Fruit fly (Drosophila melanogaster) whole organism, embryonic: ENCODE results near the gene sob.

Experiments
- ATbp ChIP-seq: fragments of 200-800 bp; sonication (Bioruptor generic); optimal IDR thresholded peaks from 2 replicates; lab custom pipeline; 2017; ENCODE audit warnings: missing biosample characterization, mild to moderate bottlenecking, missing genetic modification characterization, missing genetic modification reagents
- Ada2b ChIP-seq: fragments of 200-800 bp; sonication (Bioruptor generic); IDR thresholded peaks from 2 replicates; pipeline ENCODE4 v1.3.6; 2022; ENCODE audit warnings: missing biosample characterization, missing genetic modification characterization
- CG10209 ChIP-seq: fragments of 200-800 bp; sonication (Bioruptor generic); optimal IDR thresholded peaks from 3 replicates; lab custom pipeline; 2017; ENCODE audit warnings: missing biosample characterization, mild to moderate bottlenecking, missing genetic modification characterization, missing genetic modification reagents
- CG11504 ChIP-seq: fragments of 200-800 bp; sonication (Bioruptor generic); optimal IDR thresholded peaks from 3 replicates; lab custom pipeline; 2019; ENCODE audit warnings: missing biosample characterization, mild to moderate bottlenecking, missing genetic modification characterization, moderate library complexity
- CG12659 ChIP-seq: fragments of 200-800 bp; sonication (Bioruptor generic); optimal IDR thresholded peaks from 3 replicates; lab custom pipeline; 2017; ENCODE audit warnings: mild to moderate bottlenecking, missing biosample characterization, missing genetic modification reagents, missing genetic modification characterization
- CG13296 ChIP-seq: fragments of 200-800 bp; sonication (Bioruptor generic); optimal IDR thresholded peaks from 3 replicates; lab custom pipeline; 2018; ENCODE audit warnings: missing biosample characterization, mild to moderate bottlenecking, missing genetic modification characterization
- CG14860 ChIP-seq: fragments of 200-800 bp; sonication (Bioruptor generic); IDR thresholded peaks from 3 replicates; pipeline ENCODE4 v1.3.6; 2022; ENCODE audit warnings: missing biosample characterization, missing genetic modification characterization; ENCODE audit not compliant: partially characterized antibody
- CG16863 ChIP-seq: fragments of 200-800 bp; sonication (Bioruptor generic); optimal IDR thresholded peaks from 3 replicates; lab custom pipeline; 2016; ENCODE audit warnings: missing biosample characterization, missing genetic modification characterization
- CG17361 ChIP-seq: fragments of 200-800 bp; sonication (Bioruptor generic); IDR thresholded peaks from 3 replicates; pipeline ENCODE4 v1.3.6; 2022; ENCODE audit warnings: missing biosample characterization, missing genetic modification characterization
- CG2129 ChIP-seq: fragments of 200-800 bp; sonication (Bioruptor generic); IDR thresholded peaks from 2 replicates; pipeline ENCODE4 v1.3.6; 2022; ENCODE audit warnings: missing biosample characterization, missing genetic modification characterization; ENCODE audit not compliant: partially characterized antibody
- CG2678 ChIP-seq: fragments of 200-800 bp; sonication (Bioruptor generic); optimal IDR thresholded peaks from 3 replicates; lab custom pipeline; 2019; ENCODE audit warnings: missing biosample characterization, mild to moderate bottlenecking, missing genetic modification characterization, moderate library complexity
- CG30403 ChIP-seq: fragments of 200-800 bp; sonication (Bioruptor generic); optimal IDR thresholded peaks from 3 replicates; lab custom pipeline; 2016; ENCODE audit warnings: missing biosample characterization, missing genetic modification characterization
- CG3847 ChIP-seq: fragments of 200-800 bp; sonication (Bioruptor generic); IDR thresholded peaks from 2 replicates; pipeline ENCODE4 v1.3.6; 2022; ENCODE audit warnings: missing biosample characterization, missing genetic modification characterization
- CG4328 ChIP-seq: fragments of 200-800 bp; sonication (Bioruptor generic); optimal IDR thresholded peaks from 3 replicates; lab custom pipeline; 2017; ENCODE audit warnings: missing biosample characterization, missing genetic modification reagents, missing genetic modification characterization
- CG43689 ChIP-seq: fragments of 200-800 bp; sonication (Bioruptor generic); IDR thresholded peaks from 2 replicates; pipeline ENCODE4 v1.3.6; 2022; ENCODE audit warnings: missing biosample characterization, missing genetic modification characterization
- CG4707 ChIP-seq: fragments of 200-800 bp; sonication (Bioruptor generic); optimal IDR thresholded peaks from 2 replicates; lab custom pipeline; 2018; ENCODE audit warnings: missing biosample characterization, mild to moderate bottlenecking, missing genetic modification characterization, moderate library complexity
- CG6765 ChIP-seq: fragments of 200-800 bp; sonication (Bioruptor generic); optimal IDR thresholded peaks from 3 replicates; lab custom pipeline; 2017; ENCODE audit warnings: missing biosample characterization, mild to moderate bottlenecking, missing genetic modification characterization
- CG6791 ChIP-seq: fragments of 200-800 bp; sonication (Bioruptor generic); IDR thresholded peaks from 3 replicates; pipeline ENCODE4 v1.3.6; 2022; ENCODE audit warnings: missing biosample characterization, missing genetic modification characterization; ENCODE audit not compliant: partially characterized antibody
- CG7271 ChIP-seq: fragments of 200-800 bp; sonication (Bioruptor generic); optimal IDR thresholded peaks from 2 replicates; lab custom pipeline; 2018; ENCODE audit warnings: missing biosample characterization, mild to moderate bottlenecking, missing genetic modification characterization, moderate library complexity
- CG8281 ChIP-seq: fragments of 200-800 bp; sonication (Bioruptor generic); optimal IDR thresholded peaks from 2 replicates; lab custom pipeline; 2018; ENCODE audit warnings: missing biosample characterization, mild to moderate bottlenecking, missing genetic modification characterization, moderate library complexity
- CG8478 ChIP-seq: fragments of >200 bp; optimal IDR thresholded peaks from 2 replicates; lab custom pipeline; 2018
- CG9932 ChIP-seq: fragments of 200-800 bp; sonication (Bioruptor generic); IDR thresholded peaks from 2 replicates; pipeline ENCODE4 v1.3.6; 2022; ENCODE audit warnings: missing biosample characterization, missing genetic modification characterization
- Chrac-16 ChIP-seq: fragments of 200-800 bp; sonication (Bioruptor generic); optimal IDR thresholded peaks from 3 replicates; lab custom pipeline; 2016; ENCODE audit warnings: missing biosample characterization, missing genetic modification characterization
- CrebB ChIP-seq: fragments of 200-800 bp; sonication (Bioruptor generic); optimal IDR thresholded peaks from 3 replicates; lab custom pipeline; 2018; ENCODE audit warnings: missing biosample characterization, mild to moderate bottlenecking, missing genetic modification characterization
- D19B ChIP-seq: fragments of 200-800 bp; sonication (Bioruptor generic); optimal IDR thresholded peaks from 2 replicates; lab custom pipeline; 2017; ENCODE audit warnings: missing biosample characterization, mild to moderate bottlenecking, missing genetic modification characterization
- GATAe ChIP-seq: fragments of 200-800 bp; sonication (Bioruptor generic); conservative IDR thresholded peaks from 2 replicates; pipeline ENCODE4 v1.3.6; 2022; ENCODE audit warnings: missing biosample characterization, missing genetic modification characterization
- H2.0 ChIP-seq: fragments of 200-800 bp; sonication (Bioruptor generic); IDR thresholded peaks from 2 replicates; pipeline ENCODE4 v1.3.6; 2022; ENCODE audit warnings: missing biosample characterization, missing genetic modification characterization
- Hey ChIP-seq: fragments of 200-800 bp; sonication (Bioruptor generic); optimal IDR thresholded peaks from 3 replicates; lab custom pipeline; 2018; ENCODE audit warnings: missing biosample characterization, mild to moderate bottlenecking, missing genetic modification characterization
- Hr3 ChIP-seq: fragments of 200-800 bp; sonication (Bioruptor generic); optimal IDR thresholded peaks from 3 replicates; lab custom pipeline; 2016; ENCODE audit warnings: missing biosample characterization, missing genetic modification characterization
- Kr ChIP-seq: fragments of 200-800 bp; sonication (Bioruptor generic); optimal IDR thresholded peaks from 2 replicates; lab custom pipeline; 2017; ENCODE audit warnings: missing biosample characterization, mild to moderate bottlenecking, missing genetic modification characterization
- Myb ChIP-seq: fragments of 200-800 bp; sonication (Bioruptor generic); optimal IDR thresholded peaks from 2 replicates; lab custom pipeline; 2016; ENCODE audit warnings: missing biosample characterization, missing genetic modification characterization
- Trl ChIP-seq, 3 experiments: fragments of >200 bp in 2 of 3; fragments of 200-800 bp in 1 of 3; sonication (Bioruptor generic) in 1 of 3; optimal IDR thresholded peaks; 2 replicates in 1 of 3; 3 replicates in 2 of 3; lab custom pipeline; 2016 to 2017; ENCODE audit warnings: missing biosample characterization in 1 of 3, missing genetic modification characterization in 1 of 3
- bowl ChIP-seq: fragments of 200-800 bp; sonication (Bioruptor generic); IDR thresholded peaks from 2 replicates; pipeline ENCODE4 v1.3.6; 2022; ENCODE audit warnings: missing biosample characterization, missing genetic modification characterization
- crp ChIP-seq, 2 experiments: fragments of 200-800 bp; sonication (Bioruptor generic); optimal IDR thresholded peaks; 2 replicates in 1 of 2; 3 replicates in 1 of 2; lab custom pipeline; 2017; ENCODE audit warnings: missing biosample characterization in 2 of 2, missing genetic modification characterization in 2 of 2, mild to moderate bottlenecking in 1 of 2, moderate library complexity in 1 of 2
- dysf ChIP-seq: fragments of 200-800 bp; sonication (Bioruptor generic); IDR thresholded peaks from 3 replicates; pipeline ENCODE4 v1.3.6; 2022; ENCODE audit warnings: missing biosample characterization, missing genetic modification characterization
- ems ChIP-seq: fragments of 200-800 bp; sonication (Bioruptor generic); optimal IDR thresholded peaks from 3 replicates; lab custom pipeline; 2016; ENCODE audit warnings: missing biosample characterization, missing genetic modification characterization
- en ChIP-seq: fragments of 200-800 bp; sonication (Bioruptor generic); optimal IDR thresholded peaks from 2 replicates; lab custom pipeline; 2016; ENCODE audit warnings: missing biosample characterization, missing genetic modification characterization
- fd102C ChIP-seq: fragments of 200-800 bp; sonication (Bioruptor generic); optimal IDR thresholded peaks from 2 replicates; lab custom pipeline; 2018; ENCODE audit warnings: missing biosample characterization, mild to moderate bottlenecking, missing genetic modification characterization, moderate library complexity
- gcm ChIP-seq: fragments of 200-800 bp; sonication (Bioruptor generic); optimal IDR thresholded peaks from 2 replicates; lab custom pipeline; 2019; ENCODE audit warnings: missing biosample characterization, mild to moderate bottlenecking, missing genetic modification characterization, moderate library complexity
- gcm2 ChIP-seq: fragments of 200-800 bp; sonication (Bioruptor generic); optimal IDR thresholded peaks from 2 replicates; lab custom pipeline; 2016; ENCODE audit warnings: missing biosample characterization, missing genetic modification characterization
- gfzf ChIP-seq: fragments of 200-800 bp; sonication (Bioruptor generic); optimal IDR thresholded peaks from 2 replicates; lab custom pipeline; 2016; ENCODE audit warnings: missing biosample characterization, mild to moderate bottlenecking, missing genetic modification characterization, moderate library complexity
- hth ChIP-seq: fragments of >200 bp; optimal IDR thresholded peaks from 2 replicates; lab custom pipeline; 2017; ENCODE audit warnings: inconsistent platforms
- pan ChIP-seq, 4 experiments: fragments of >200 bp in 3 of 4; fragments of 200-800 bp in 1 of 4; sonication (Bioruptor generic) in 1 of 4; optimal IDR thresholded peaks in 3 of 4; IDR thresholded peaks in 1 of 4; 2 replicates each; pipeline versions ENCODE4 v1.3.6 to Lab custom; 2017 to 2022; ENCODE audit warnings: missing biosample characterization in 2 of 4, missing genetic modification characterization in 2 of 4, mixed read lengths in 1 of 4
- pfk ChIP-seq: fragments of 200-800 bp; sonication (Bioruptor generic); optimal IDR thresholded peaks from 2 replicates; lab custom pipeline; 2018; ENCODE audit warnings: missing biosample characterization, mild to moderate bottlenecking, missing genetic modification characterization, moderate library complexity
- pho ChIP-seq: fragments of 200-800 bp; sonication (Bioruptor generic); optimal IDR thresholded peaks from 2 replicates; lab custom pipeline; 2016; ENCODE audit warnings: missing biosample characterization, missing genetic modification characterization
- repo ChIP-seq: fragments of 200-800 bp; sonication (Bioruptor generic); optimal IDR thresholded peaks from 2 replicates; lab custom pipeline; 2016; ENCODE audit warnings: missing biosample characterization, missing genetic modification characterization
- tin ChIP-seq: fragments of 200-800 bp; sonication (Bioruptor generic); optimal IDR thresholded peaks from 3 replicates; lab custom pipeline; 2016; ENCODE audit warnings: missing biosample characterization, missing genetic modification characterization
- toy ChIP-seq: fragments of 200-800 bp; sonication (Bioruptor generic); IDR thresholded peaks from 2 replicates; pipeline ENCODE4 v1.3.6; 2022; ENCODE audit warnings: missing biosample characterization, missing genetic modification characterization
- usp ChIP-seq: fragments of >200 bp; optimal IDR thresholded peaks from 2 replicates; lab custom pipeline; 2017; ENCODE audit warnings: missing biosample characterization, missing genetic modification characterization
- vfl ChIP-seq: fragments of 200-800 bp; sonication (Bioruptor generic); optimal IDR thresholded peaks from 2 replicates; lab custom pipeline; 2016; ENCODE audit warnings: missing biosample characterization, missing genetic modification characterization

The sob gene

DNA sequence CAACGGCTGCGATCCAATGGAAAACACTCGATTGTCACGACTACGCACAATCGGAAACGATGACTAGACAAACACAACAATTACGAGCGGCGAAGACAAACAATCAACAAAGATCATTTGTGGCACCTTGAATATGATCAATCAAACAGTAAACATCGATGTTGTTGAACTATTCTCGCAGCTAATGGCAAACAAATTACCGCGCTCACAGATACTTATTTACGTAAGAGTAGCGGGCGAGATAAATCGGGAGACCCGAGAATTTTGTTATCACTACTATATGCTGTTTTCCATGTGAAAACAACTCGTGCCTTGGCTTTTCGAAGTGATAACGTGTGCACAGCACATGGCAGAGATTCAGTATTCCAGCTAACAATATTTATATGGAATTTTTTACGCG, 48.2 kb upstream of the sob start (continued):
- peak; percentile 55 for TF ChIP-seq CG16863 (GFP tag; lab: Kevin White, UChicago)
- peak; percentile 64; the same call in 1 of the 3 replicates for TF ChIP-seq CG17361 (GFP tag; lab: Robert Waterston, UW)
- TF ChIP-seq crp (GFP tag; optimal IDR thresholded peaks at IDR 0.05; lab: Kevin White, UChicago), result peak in 1 of 2 experiments; percentile 43
- no peak for TF ChIP-seq CG6791 (GFP tag; lab: Robert Waterston, UW)
- peak; percentile 86 for TF ChIP-seq CG2678
- TF ChIP-seq pan (optimal IDR thresholded peaks at IDR 0.05; lab: Kevin White, UChicago), result no peak
- peak in 1 of 2 experiments; percentile 77 for TF ChIP-seq pan (GFP tag; optimal IDR thresholded peaks at IDR 0.05 in 1 of 2, IDR thresholded peaks at IDR 0.05 in 1 of 2)
- peak; percentile 80 for TF ChIP-seq CG7271 (tag; lab: Kevin White, UChicago)
- TF ChIP-seq Myb (GFP tag; lab: Kevin White, UChicago), result no peak
- TF ChIP-seq ems, result peak; percentile 24
- peak; percentile 98 for TF ChIP-seq Kr (GFP tag; lab: Kevin White, UChicago)
- peak; percentile 93 for TF ChIP-seq CG10209 (GFP tag; lab: Kevin White, UChicago)
- TF ChIP-seq gfzf (GFP tag; lab: Kevin White, UChicago), result no peak
- peak; percentile 84 for TF ChIP-seq Hey (tag; lab: Kevin White, UChicago)
- TF ChIP-seq CG43689, result peak; percentile 45; the same call in 1 of the 2 replicates
- no peak for TF ChIP-seq hth (lab: Kevin White, UChicago)
- peak; percentile 85 for TF ChIP-seq gcm
- peak; percentile 88 for TF ChIP-seq CG13296
- peak; percentile 77 for TF ChIP-seq pfk
- TF ChIP-seq bowl, result peak; percentile 29; the same call in 1 of the 2 replicates
- peak; percentile 33 for TF ChIP-seq en (GFP tag; lab: Kevin White, UChicago)
- peak; percentile 97 for TF ChIP-seq CrebB (tag; lab: Kevin White, UChicago)
- TF ChIP-seq CG4707 (GFP tag; lab: Kevin White, UChicago), result peak; percentile 92
- peak; percentile 25 for TF ChIP-seq Hr3 (GFP tag; lab: Kevin White, UChicago)
- TF ChIP-seq Ada2b (GFP tag; lab: Robert Waterston, UW), result no peak
- TF ChIP-seq CG11504, result no peak
- TF ChIP-seq CG12659 (GFP tag; lab: Kevin White, UChicago), result peak; percentile 41
- peak; percentile 96 for TF ChIP-seq ATbp (GFP tag; lab: Kevin White, UChicago)
- TF ChIP-seq Trl (optimal IDR thresholded peaks at IDR 0.05; lab: Kevin White, UChicago), result no peak
- TF ChIP-seq Trl (GFP tag; optimal IDR thresholded peaks at IDR 0.05; lab: Kevin White, UChicago), result peak; percentile 37
- peak; percentile 59 for TF ChIP-seq repo
- no peak for TF ChIP-seq H2.0 (GFP tag; lab: Robert Waterston, UW)
- TF ChIP-seq CG9932 (GFP tag; lab: Robert Waterston, UW), result 0 out of 2 replicates have a peak, but pooled peaks have one; percentile 25
- TF ChIP-seq tin (GFP tag; lab: Kevin White, UChicago), result peak; percentile 33
- peak; percentile 75 for TF ChIP-seq CG8281 (tag; lab: Kevin White, UChicago)
- TF ChIP-seq CG4328 (GFP tag; lab: Kevin White, UChicago), result peak; percentile 87
- TF ChIP-seq toy, result 0 out of 2 replicates have a peak, but pooled peaks have one; percentile 31
- peak; percentile 71 for TF ChIP-seq CG6765 (GFP tag; lab: Kevin White, UChicago)
- peak; percentile 68; the same call in 1 of the 3 replicates for TF ChIP-seq dysf
- TF ChIP-seq CG2129 (GFP tag; lab: Robert Waterston, UW), result no peak
- TF ChIP-seq vfl, result peak; percentile 13
- peak; percentile 32 for TF ChIP-seq CG30403 (GFP tag; lab: Kevin White, UChicago)
- TF ChIP-seq D19B (GFP tag; lab: Kevin White, UChicago), result peak; percentile 20
- peak; percentile 46 for TF ChIP-seq Chrac-16
- TF ChIP-seq gcm2 (GFP tag; lab: Kevin White, UChicago), result no peak
- no peak for TF ChIP-seq GATAe (GFP tag; lab: Robert Waterston, UW)
- no peak for TF ChIP-seq usp (GFP tag; lab: Kevin White, UChicago)
- no peak for TF ChIP-seq CG8478
- no peak for TF ChIP-seq pho (GFP tag; lab: Kevin White, UChicago)
- TF ChIP-seq CG3847 (GFP tag; lab: Robert Waterston, UW), result no peak
- TF ChIP-seq fd102C (GFP tag; lab: Kevin White, UChicago), result peak; percentile 86
- no peak for TF ChIP-seq CG14860
